Worm (Caenorhabditis elegans): ENCODE measurements around the gene F32E10.5.

DNA sequence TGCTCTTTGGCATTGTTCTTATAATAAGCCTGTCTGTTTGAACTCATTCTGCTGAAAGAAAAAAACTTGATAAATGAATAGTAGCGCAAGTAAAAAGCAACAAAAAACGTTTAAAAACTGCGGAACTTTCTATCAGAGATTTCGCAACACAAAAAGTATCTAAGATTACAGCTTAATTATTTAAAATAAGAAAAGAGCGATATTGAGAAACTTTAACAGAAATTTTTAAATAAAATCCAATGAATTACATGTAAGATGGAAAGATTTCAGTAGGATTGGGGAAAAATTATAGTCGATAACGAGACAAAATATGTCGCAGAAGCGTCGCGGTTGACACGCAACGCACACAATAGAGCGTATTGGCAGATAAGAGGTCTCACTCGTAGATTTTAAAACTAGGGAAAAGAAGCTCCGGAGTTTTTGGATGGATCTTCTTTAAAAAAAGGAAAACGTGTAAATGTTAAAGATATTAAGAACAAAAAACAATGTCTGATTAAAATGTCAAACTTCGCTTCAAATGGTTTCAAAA, 16.5 kb downstream of the F32E10.5 start, which contains the start of gene ima-3:
- TF ChIP-seq lsy-2 (tag; optimal IDR thresholded peaks at IDR 0.05) (peak in 1 of 2 experiments; percentile 66), ZK546.5 (tag; optimal IDR thresholded peaks at IDR 0.05) (no peak), ztf-1 (GFP tag; conservative IDR thresholded peaks at IDR 0.05) (no peak), lin-39 (tag; optimal IDR thresholded peaks at IDR 0.05) (no peak), nhr-77 (tag; optimal IDR thresholded peaks at IDR 0.05) (no peak), mab-5 (tag; optimal IDR thresholded peaks at IDR 0.05) (no peak), snpc-4 (tag; optimal IDR thresholded peaks at IDR 0.05) (no peak), blmp-1 (tag; optimal IDR thresholded peaks at IDR 0.05; ENCODE audit: insufficient read depth) (no peak), ztf-11 (tag; optimal IDR thresholded peaks at IDR 0.05) (no peak), ama-1 (optimal IDR thresholded peaks at IDR 0.05) (no peak), unc-62 (GFP tag; optimal IDR thresholded peaks at IDR 0.05) (no peak), nhr-11 (tag; optimal IDR thresholded peaks at IDR 0.05) (no peak), ceh-16 (tag; optimal IDR thresholded peaks at IDR 0.05) (no peak), unc-39 (tag; optimal IDR thresholded peaks at IDR 0.05) (no peak)
